Worm (Caenorhabditis elegans): ENCODE results near the gene grl-12.

DNA sequence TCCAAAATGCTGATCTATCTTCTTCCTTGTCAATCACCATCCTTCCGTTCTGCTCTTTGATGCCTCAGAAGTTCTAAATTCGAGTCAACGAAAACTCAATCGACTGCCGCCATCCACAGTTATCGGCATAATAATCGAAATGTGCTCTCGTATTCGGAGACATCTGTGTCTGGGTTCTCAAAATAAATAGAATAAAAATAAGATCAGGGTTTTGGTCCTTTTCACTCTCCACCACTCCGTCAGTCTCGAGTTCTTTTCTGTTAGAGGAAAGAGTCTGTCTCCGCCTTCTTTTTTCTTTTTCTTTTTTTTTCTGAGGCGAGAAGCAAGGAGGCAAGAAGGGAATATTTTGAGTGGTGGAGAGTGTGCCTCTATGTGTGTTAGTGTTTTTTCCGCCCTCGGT, 13.1 kb downstream of the grl-12 start, which contains the start of gene F41E6.17:
- TF ChIP-seq tbx-37 (GFP tag; conservative IDR thresholded peaks at IDR 0.05) (no peak), B0310.2 (tag; optimal IDR thresholded peaks at IDR 0.05) (no peak), tbx-11 (GFP tag; IDR thresholded peaks at IDR 0.05) (no peak), ama-1 (optimal IDR thresholded peaks at IDR 0.05) (no peak), aly-1 (tag; optimal IDR thresholded peaks at IDR 0.05) (no peak), F13C5.2 (tag; optimal IDR thresholded peaks at IDR 0.05) (no peak), flt-1 (GFP tag; IDR thresholded peaks at IDR 0.05) (no peak), ceh-36 (tag; optimal IDR thresholded peaks at IDR 0.05) (no peak), hmbx-1 (tag; optimal IDR thresholded peaks at IDR 0.05) (no peak), ets-7 (tag; optimal IDR thresholded peaks at IDR 0.05) (no peak), sea-1 (GFP tag; conservative IDR thresholded peaks at IDR 0.05) (no peak), tra-4 (tag; optimal IDR thresholded peaks at IDR 0.05) (no peak), ceh-13 (GFP tag; optimal IDR thresholded peaks at IDR 0.05) (no peak), scrt-1 (GFP tag; IDR thresholded peaks at IDR 0.05) (no peak)
